Worm (Caenorhabditis elegans) whole organism, L4 larva: ENCODE results near the gene tag-191.

ENCODE experiments used
- D1046.2 ChIP-seq: fragments of 200-800 bp; sonication (Bioruptor generic); IDR thresholded peaks from 2 replicates; pipeline ENCODE4 v1.3.6; 2022; ENCODE audit warnings: missing genetic modification characterization, missing compliant biosample characterization
- F26F4.8 ChIP-seq: fragments of 200-800 bp; sonication (Bioruptor generic); conservative IDR thresholded peaks from 2 replicates; pipeline ENCODE4 v1.3.6; 2022; ENCODE audit warnings: missing genetic modification characterization, missing compliant biosample characterization
- F44E2.7 ChIP-seq: fragments of 200-800 bp; sonication (Bioruptor generic); IDR thresholded peaks from 2 replicates; pipeline ENCODE4 v2.1.2; 2022; ENCODE audit warnings: missing genetic modification characterization, missing compliant biosample characterization
- R02D3.7 ChIP-seq: fragments of 150-350 bp; sonication (generic microtip); optimal IDR thresholded peaks from 3 replicates; lab custom pipeline; 2014; ENCODE audit warnings: missing biosample characterization, missing genetic modification characterization
- T26A8.4 ChIP-seq: fragments of 200-800 bp; sonication (Bioruptor generic); IDR thresholded peaks from 2 replicates; pipeline ENCODE4 v1.3.6; 2022; ENCODE audit warnings: missing genetic modification characterization, missing compliant biosample characterization
- Y105C5A.15 ChIP-seq: fragments of 200-800 bp; sonication (Bioruptor generic); IDR thresholded peaks from 2 replicates; pipeline ENCODE4 v1.3.6; 2022; ENCODE audit warnings: missing genetic modification characterization, missing compliant biosample characterization
- Y75B8A.6 ChIP-seq: fragments of 200-800 bp; sonication (Bioruptor generic); IDR thresholded peaks from 2 replicates; pipeline ENCODE4 v1.3.6; 2022; ENCODE audit warnings: missing genetic modification reagents, missing genetic modification characterization, missing compliant biosample characterization
- ZK546.5 ChIP-seq, 2 experiments: sonication (generic microtip); optimal IDR thresholded peaks; 2 replicates each; lab custom pipeline; 2017; ENCODE audit warnings: missing biosample characterization in 2 of 2, missing genetic modification characterization in 2 of 2
- ceh-28 ChIP-seq: fragments of 150-350 bp; optimal IDR thresholded peaks from 2 replicates; lab custom pipeline; 2014; ENCODE audit warnings: missing biosample characterization, missing genetic modification reagents, missing genetic modification characterization
- ceh-62 ChIP-seq: sonication (generic microtip); optimal IDR thresholded peaks from 2 replicates; lab custom pipeline; 2017; ENCODE audit warnings: missing biosample characterization, missing genetic modification characterization
- ces-1 ChIP-seq: fragments of 150-350 bp; sonication (generic microtip); optimal IDR thresholded peaks from 4 replicates; lab custom pipeline; 2014; ENCODE audit warnings: missing biosample characterization, missing genetic modification reagents, missing genetic modification characterization
- cey-2 ChIP-seq: sonication (generic microtip); optimal IDR thresholded peaks from 3 replicates; lab custom pipeline; 2017; ENCODE audit warnings: missing genetic modification characterization, mild to moderate bottlenecking, missing compliant biosample characterization, antibody characterized with exemption, borderline replicate concordance; ENCODE audit not compliant: insufficient read depth
- daf-12 ChIP-seq: fragments of 150-350 bp; optimal IDR thresholded peaks from 2 replicates; lab custom pipeline; 2014; ENCODE audit warnings: missing biosample characterization, missing genetic modification reagents, missing genetic modification characterization
- daf-16 ChIP-seq, 3 experiments: sonication (generic microtip); optimal IDR thresholded peaks; 2 replicates each; lab custom pipeline; 2016 to 2017; ENCODE audit warnings: missing genetic modification characterization in 3 of 3, missing genetic modification reagents in 3 of 3, mild to moderate bottlenecking in 2 of 3, missing compliant biosample characterization in 2 of 3, missing biosample characterization in 1 of 3, moderate library complexity in 1 of 3
- dmd-8 ChIP-seq: fragments of 200-800 bp; sonication (Bioruptor generic); IDR thresholded peaks from 2 replicates; pipeline ENCODE4 v1.3.6; 2022; ENCODE audit warnings: missing genetic modification characterization, missing compliant biosample characterization
- dmd-9 ChIP-seq: fragments of 200-800 bp; sonication (Bioruptor generic); IDR thresholded peaks from 2 replicates; pipeline ENCODE4 v1.3.6; 2022; ENCODE audit warnings: missing genetic modification reagents, missing genetic modification characterization, missing compliant biosample characterization
- duxl-1 ChIP-seq: sonication (generic microtip); optimal IDR thresholded peaks from 2 replicates; lab custom pipeline; 2016; ENCODE audit warnings: mild to moderate bottlenecking, missing genetic modification characterization, moderate library complexity, missing compliant biosample characterization; ENCODE audit not compliant: poor library complexity
- dve-1 ChIP-seq: sonication (generic microtip); optimal IDR thresholded peaks from 2 replicates; lab custom pipeline; 2017; ENCODE audit warnings: antibody characterized with exemption, mild to moderate bottlenecking, missing genetic modification characterization, missing compliant biosample characterization; ENCODE audit not compliant: insufficient read depth
- gei-8 ChIP-seq: fragments of 200-800 bp; sonication (Bioruptor generic); optimal IDR thresholded peaks from 2 replicates; lab custom pipeline; 2018; ENCODE audit warnings: mild to moderate bottlenecking, missing genetic modification characterization, missing compliant biosample characterization
- hif-1 ChIP-seq, 2 experiments: sonication (generic microtip); optimal IDR thresholded peaks; 2 replicates each; lab custom pipeline; 2016 to 2017; ENCODE audit warnings: missing compliant biosample characterization in 2 of 2, missing genetic modification characterization in 2 of 2, missing genetic modification reagents in 2 of 2, missing genotype in 2 of 2, mild to moderate bottlenecking in 1 of 2
- lim-7 ChIP-seq: fragments of 200-800 bp; sonication (Bioruptor generic); IDR thresholded peaks from 2 replicates; pipeline ENCODE4 v1.3.6; 2022; ENCODE audit warnings: missing genetic modification characterization, missing compliant biosample characterization
- lin-29 ChIP-seq: fragments of 200-800 bp; sonication (Bioruptor generic); IDR thresholded peaks from 2 replicates; pipeline ENCODE4 v1.3.6; 2022; ENCODE audit warnings: missing genetic modification reagents, missing genetic modification characterization, missing compliant biosample characterization
- lin-38 ChIP-seq: fragments of 200-800 bp; sonication (Bioruptor generic); IDR thresholded peaks from 2 replicates; pipeline ENCODE4 v1.3.6; 2022; ENCODE audit warnings: missing genetic modification reagents, missing genetic modification characterization, missing compliant biosample characterization
- lin-39 ChIP-seq: fragments of 150-350 bp; optimal IDR thresholded peaks from 2 replicates; lab custom pipeline; 2014; ENCODE audit warnings: missing biosample characterization, missing genetic modification reagents, missing genetic modification characterization
- lir-3 ChIP-seq: sonication (generic microtip); optimal IDR thresholded peaks from 2 replicates; lab custom pipeline; 2016; ENCODE audit warnings: mild to moderate bottlenecking, missing genetic modification characterization, missing compliant biosample characterization
- lsy-2 ChIP-seq, 2 experiments: fragments of 150-350 bp in 1 of 2; sonication (generic microtip) in 1 of 2; optimal IDR thresholded peaks; 2 replicates each; lab custom pipeline; 2014 to 2017; ENCODE audit warnings: missing biosample characterization in 2 of 2, missing genetic modification characterization in 2 of 2
- madf-9 ChIP-seq: fragments of 200-800 bp; sonication (Bioruptor generic); conservative IDR thresholded peaks from 2 replicates; pipeline ENCODE4 v1.3.6; 2022; ENCODE audit warnings: missing genetic modification reagents, missing genetic modification characterization, missing compliant biosample characterization
- mep-1 ChIP-seq: fragments of 150-350 bp; sonication (generic microtip); optimal IDR thresholded peaks from 3 replicates; lab custom pipeline; 2014; ENCODE audit warnings: missing biosample characterization, missing genetic modification characterization
- nhr-11 ChIP-seq: fragments of 150-350 bp; optimal IDR thresholded peaks from 2 replicates; lab custom pipeline; 2014; ENCODE audit warnings: missing biosample characterization, missing genetic modification characterization
- nhr-237 ChIP-seq: sonication (generic microtip); optimal IDR thresholded peaks from 2 replicates; lab custom pipeline; 2017; ENCODE audit warnings: missing biosample characterization, missing genetic modification characterization
- nhr-28 ChIP-seq: fragments of 150-350 bp; optimal IDR thresholded peaks from 2 replicates; lab custom pipeline; 2014; ENCODE audit warnings: missing biosample characterization, missing genetic modification characterization
- nhr-41 ChIP-seq: fragments of 200-800 bp; sonication (Bioruptor generic); IDR thresholded peaks from 2 replicates; pipeline ENCODE4 v1.3.6; 2022; ENCODE audit warnings: missing genetic modification reagents, missing genetic modification characterization, missing compliant biosample characterization
- nhr-6 ChIP-seq: fragments of 150-350 bp; optimal IDR thresholded peaks from 2 replicates; lab custom pipeline; 2014; ENCODE audit warnings: missing biosample characterization, missing genetic modification characterization
- nhr-76 ChIP-seq: fragments of 150-350 bp; optimal IDR thresholded peaks from 2 replicates; lab custom pipeline; 2014; ENCODE audit warnings: missing biosample characterization, missing genetic modification characterization
- nhr-77 ChIP-seq: fragments of 150-350 bp; optimal IDR thresholded peaks from 2 replicates; lab custom pipeline; 2014; ENCODE audit warnings: missing biosample characterization, missing genetic modification characterization
- php-3 ChIP-seq: fragments of 200-800 bp; sonication (Bioruptor generic); IDR thresholded peaks from 2 replicates; pipeline ENCODE4 v1.3.6; 2022; ENCODE audit warnings: missing genetic modification reagents, missing genetic modification characterization, missing compliant biosample characterization
- saeg-2 ChIP-seq: fragments of 200-800 bp; sonication (Bioruptor generic); IDR thresholded peaks from 2 replicates; pipeline ENCODE4 v1.3.6; 2022; ENCODE audit warnings: missing genetic modification reagents, missing genetic modification characterization, missing compliant biosample characterization
- sdz-12 ChIP-seq: fragments of 200-800 bp; sonication (Bioruptor generic); optimal IDR thresholded peaks from 2 replicates; lab custom pipeline; 2018; ENCODE audit warnings: mild to moderate bottlenecking, missing genetic modification characterization, missing compliant biosample characterization
- skn-1 ChIP-seq: fragments of 150-350 bp; optimal IDR thresholded peaks from 2 replicates; lab custom pipeline; 2014; ENCODE audit warnings: missing biosample characterization, missing genetic modification characterization
- tag-97 ChIP-seq: fragments of 200-800 bp; sonication (Bioruptor generic); IDR thresholded peaks from 2 replicates; pipeline ENCODE4 v1.3.6; 2022; ENCODE audit warnings: missing genetic modification characterization, missing compliant biosample characterization
- unc-130 ChIP-seq: sonication (generic microtip); optimal IDR thresholded peaks from 2 replicates; lab custom pipeline; 2016; ENCODE audit warnings: missing genetic modification reagents, missing genetic modification characterization, missing compliant biosample characterization
- unc-62 ChIP-seq, 3 experiments: fragments of 150-350 bp in 1 of 3; sonication (generic microtip); optimal IDR thresholded peaks in 2 of 3; peaks in 1 of 3; 1 replicate in 1 of 3; 2 replicates in 2 of 3; lab custom pipeline; 2014 to 2017; ENCODE audit warnings: missing biosample characterization in 3 of 3, missing genetic modification characterization in 3 of 3, missing genetic modification reagents in 3 of 3, missing genotype in 1 of 3

The tag-191 gene

DNA sequence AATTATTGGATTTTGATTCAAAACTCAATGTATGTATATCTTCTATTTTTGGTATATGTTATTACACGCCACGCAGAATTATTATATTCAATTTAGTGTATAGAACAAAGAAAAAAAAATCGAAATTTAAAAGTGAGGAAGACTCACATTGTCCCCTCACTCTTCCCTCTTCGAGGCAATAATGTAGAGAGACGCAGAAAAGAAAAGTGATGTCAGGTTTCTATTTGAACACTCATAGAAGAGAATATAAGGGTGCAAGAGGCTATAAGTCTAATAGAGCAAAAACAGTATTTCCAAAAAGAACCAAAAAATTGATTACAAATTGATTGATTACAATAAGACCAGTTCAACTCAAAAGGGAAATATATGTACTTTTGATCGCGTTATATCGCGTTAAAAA is 12.3 kb upstream of the tag-191 start:
- TF ChIP-seq unc-62 (GFP tag; optimal IDR thresholded peaks at IDR 0.05 in 1 of 2; lab: Kevin White, UChicago): peak in 1 of 2 experiments; percentile 63
- no peak for TF ChIP-seq unc-62 (tag; optimal IDR thresholded peaks at IDR 0.05; lab: Kevin White, UChicago)
- TF ChIP-seq cey-2: no peak
- peak; percentile 6 for TF ChIP-seq nhr-28 (tag; lab: Kevin White, UChicago)

DNA sequence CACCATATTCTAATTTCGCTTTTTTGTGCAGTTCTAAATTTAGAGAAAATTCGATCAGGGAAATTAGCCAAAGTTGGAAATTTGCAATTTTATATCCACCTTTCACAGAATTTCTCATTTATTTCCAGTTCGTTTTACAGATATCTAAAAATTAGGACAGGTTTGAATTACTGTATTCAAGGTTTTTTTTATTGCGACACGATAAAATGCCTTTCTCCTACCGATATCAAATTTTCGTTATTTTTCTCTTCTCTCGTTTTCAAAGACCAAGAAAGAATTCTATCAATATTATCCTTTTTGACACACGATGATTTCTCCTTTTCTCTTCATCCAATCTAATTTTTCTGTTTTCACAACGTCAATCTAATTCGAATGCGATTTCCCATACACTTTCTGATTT is 10.4 kb upstream of the tag-191 start, which contains the start of gene C53A5.13:
TSS of gene C53A5.13 (plus strand) at position 301 of the 400 bp plus-strand sequence.
- TF ChIP-seq tag-97 (GFP tag; lab: Robert Waterston, UW) (no peak), daf-12 (no peak), nhr-41 (GFP tag; lab: Robert Waterston, UW) (no peak), hif-1 (tag; optimal IDR thresholded peaks at IDR 0.05; lab: Kevin White, UChicago) (no peak), nhr-6 (tag; lab: Kevin White, UChicago) (no peak), T26A8.4 (no peak), Y105C5A.15 (GFP tag; lab: Robert Waterston, UW) (no peak), lin-38 (GFP tag; lab: Robert Waterston, UW) (no peak), nhr-237 (tag; lab: Kevin White, UChicago) (no peak), duxl-1 (tag; lab: Kevin White, UChicago) (no peak), dmd-8 (GFP tag; lab: Robert Waterston, UW) (no peak), lin-39 (tag; lab: Kevin White, UChicago) (no peak), cey-2 (no peak), skn-1 (tag; lab: Kevin White, UChicago) (no peak), nhr-77 (tag; lab: Kevin White, UChicago) (no peak), lsy-2 (tag; optimal IDR thresholded peaks at IDR 0.05; lab: Kevin White, UChicago) (no peak), nhr-11 (tag; lab: Kevin White, UChicago) (no peak), lin-29 (GFP tag; lab: Robert Waterston, UW) (no peak)

DNA sequence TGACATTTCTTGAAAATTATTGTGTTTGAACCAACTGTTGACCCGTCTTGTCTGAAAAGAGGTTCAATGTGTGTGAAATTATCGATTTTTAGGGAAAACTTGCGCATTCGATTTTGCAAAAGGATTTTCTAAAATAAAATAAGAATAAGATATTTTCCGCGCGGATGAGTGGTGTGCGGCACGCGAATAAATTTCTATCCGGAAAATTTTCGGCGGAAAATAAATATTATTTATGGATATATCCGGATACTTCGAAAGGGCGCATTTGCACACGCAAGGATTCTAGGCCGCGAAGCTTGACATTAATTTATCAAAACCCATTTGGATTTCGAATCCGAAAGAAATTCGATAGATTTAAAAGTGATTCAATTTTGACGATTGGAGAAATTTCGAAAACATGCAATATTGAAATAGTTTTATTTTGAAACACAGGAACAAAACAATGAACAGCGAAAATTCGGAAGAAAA is 9.7 kb upstream of the tag-191 start, which contains the start of gene rike-1:
TSS of gene rike-1 (minus strand) at position 51 of the 468 bp plus-strand sequence.
- TF ChIP-seq dve-1 (tag; lab: Kevin White, UChicago): no peak
- no peak for TF ChIP-seq php-3
- TF ChIP-seq D1046.2 (GFP tag; lab: Robert Waterston, UW): no peak
- TF ChIP-seq nhr-76 (tag; lab: Kevin White, UChicago): no peak
- TF ChIP-seq lsy-2 (tag; optimal IDR thresholded peaks at IDR 0.05; lab: Kevin White, UChicago): peak in 1 of 2 experiments; percentile 24
- TF ChIP-seq saeg-2 (GFP tag; lab: Robert Waterston, UW): no peak
- no peak for TF ChIP-seq ceh-62 (tag; lab: Kevin White, UChicago)
- TF ChIP-seq F44E2.7 (GFP tag; lab: Robert Waterston, UW): no peak
- no peak for TF ChIP-seq ces-1 (GFP tag; lab: Kevin White, UChicago)
- TF ChIP-seq dmd-9: no peak
- TF ChIP-seq madf-9 (GFP tag; lab: Robert Waterston, UW): no peak
- no peak for TF ChIP-seq nhr-237 (tag; lab: Kevin White, UChicago)
- peak; percentile 3 for TF ChIP-seq mep-1 (tag; lab: Kevin White, UChicago)
- TF ChIP-seq sdz-12 (GFP tag; lab: Kevin White, UChicago): no peak
- TF ChIP-seq lim-7 (GFP tag; lab: Robert Waterston, UW): no peak
- TF ChIP-seq nhr-28 (tag; lab: Kevin White, UChicago): no peak
- TF ChIP-seq lin-38 (GFP tag; lab: Robert Waterston, UW): peak; percentile 71
- no peak for TF ChIP-seq R02D3.7 (tag; lab: Kevin White, UChicago)
- peak; percentile 22 for TF ChIP-seq unc-130 (GFP tag; lab: Kevin White, UChicago)
- TF ChIP-seq ZK546.5 (tag; optimal IDR thresholded peaks at IDR 0.05; lab: Kevin White, UChicago): no peak
- TF ChIP-seq daf-16 (GFP tag; optimal IDR thresholded peaks at IDR 0.05; lab: Kevin White, UChicago): no peak
- TF ChIP-seq daf-16 (tag; optimal IDR thresholded peaks at IDR 0.05; lab: Kevin White, UChicago): no peak
- TF ChIP-seq ceh-28: peak; percentile 28
- no peak for TF ChIP-seq Y75B8A.6 (GFP tag; lab: Robert Waterston, UW)
- no peak for TF ChIP-seq F26F4.8 (GFP tag; lab: Robert Waterston, UW)
- TF ChIP-seq lir-3: no peak
- no peak for TF ChIP-seq gei-8
